Fruit fly (Drosophila melanogaster) whole organism, prepupa: Measurements from ENCODE around the gene CG8372.

Experiments
- CG11902 ChIP-seq: fragments of 200-800 bp; sonication (Bioruptor generic); optimal IDR thresholded peaks from 3 replicates; lab custom pipeline; 2016; ENCODE audit warnings: missing biosample characterization, missing genetic modification characterization
- CG6792 ChIP-seq: fragments of 200-800 bp; sonication (Bioruptor generic); optimal IDR thresholded peaks from 3 replicates; lab custom pipeline; 2016; ENCODE audit warnings: missing biosample characterization, missing genetic modification characterization
- CG6808 ChIP-seq: fragments of 200-800 bp; sonication (Bioruptor generic); optimal IDR thresholded peaks from 3 replicates; lab custom pipeline; 2017; ENCODE audit warnings: missing biosample characterization, missing genetic modification characterization, mild to moderate bottlenecking, moderate library complexity, missing genetic modification reagents
- CG8632 ChIP-seq: fragments of 200-800 bp; sonication (Bioruptor generic); optimal IDR thresholded peaks from 3 replicates; lab custom pipeline; 2016; ENCODE audit warnings: missing biosample characterization, missing genetic modification characterization
- Ets21C ChIP-seq: fragments of 200-800 bp; sonication (Bioruptor generic); optimal IDR thresholded peaks from 3 replicates; lab custom pipeline; 2016; ENCODE audit warnings: missing biosample characterization, missing genetic modification characterization
- Hr38 ChIP-seq: sonication (Bioruptor generic); optimal IDR thresholded peaks from 2 replicates; lab custom pipeline; 2016; ENCODE audit warnings: missing biosample characterization, missing genetic modification characterization
- OdsH ChIP-seq: fragments of 200-800 bp; sonication (Bioruptor generic); optimal IDR thresholded peaks from 3 replicates; lab custom pipeline; 2016; ENCODE audit warnings: missing biosample characterization, missing genetic modification characterization
- Sox102F ChIP-seq: fragments of 200-800 bp; sonication (Bioruptor generic); optimal IDR thresholded peaks from 2 replicates; lab custom pipeline; 2016; ENCODE audit warnings: missing biosample characterization, mild to moderate bottlenecking, missing genetic modification characterization
- Sox14 ChIP-seq: fragments of 200-800 bp; sonication (Bioruptor generic); optimal IDR thresholded peaks from 3 replicates; lab custom pipeline; 2016; ENCODE audit warnings: missing biosample characterization, missing genetic modification characterization
- dac ChIP-seq: fragments of 200-800 bp; sonication (Bioruptor generic); optimal IDR thresholded peaks from 2 replicates; lab custom pipeline; 2017; ENCODE audit warnings: missing biosample characterization, mild to moderate bottlenecking, missing genetic modification characterization
- esn ChIP-seq: fragments of 200-800 bp; sonication (Bioruptor generic); optimal IDR thresholded peaks from 2 replicates; lab custom pipeline; 2016; ENCODE audit warnings: missing biosample characterization, mild to moderate bottlenecking, missing genetic modification characterization, moderate library complexity
- net ChIP-seq: fragments of 200-800 bp; sonication (Bioruptor generic); optimal IDR thresholded peaks from 3 replicates; lab custom pipeline; 2016; ENCODE audit warnings: missing biosample characterization, missing genetic modification characterization
- topi ChIP-seq: fragments of 200-800 bp; sonication (Bioruptor generic); optimal IDR thresholded peaks from 3 replicates; lab custom pipeline; 2016; ENCODE audit warnings: missing biosample characterization, missing genetic modification characterization
- vri ChIP-seq: fragments of 200-800 bp; sonication (Bioruptor generic); optimal IDR thresholded peaks from 3 replicates; lab custom pipeline; 2016; ENCODE audit warnings: missing biosample characterization, mild to moderate bottlenecking, missing genetic modification characterization

The CG8372 gene

DNA sequence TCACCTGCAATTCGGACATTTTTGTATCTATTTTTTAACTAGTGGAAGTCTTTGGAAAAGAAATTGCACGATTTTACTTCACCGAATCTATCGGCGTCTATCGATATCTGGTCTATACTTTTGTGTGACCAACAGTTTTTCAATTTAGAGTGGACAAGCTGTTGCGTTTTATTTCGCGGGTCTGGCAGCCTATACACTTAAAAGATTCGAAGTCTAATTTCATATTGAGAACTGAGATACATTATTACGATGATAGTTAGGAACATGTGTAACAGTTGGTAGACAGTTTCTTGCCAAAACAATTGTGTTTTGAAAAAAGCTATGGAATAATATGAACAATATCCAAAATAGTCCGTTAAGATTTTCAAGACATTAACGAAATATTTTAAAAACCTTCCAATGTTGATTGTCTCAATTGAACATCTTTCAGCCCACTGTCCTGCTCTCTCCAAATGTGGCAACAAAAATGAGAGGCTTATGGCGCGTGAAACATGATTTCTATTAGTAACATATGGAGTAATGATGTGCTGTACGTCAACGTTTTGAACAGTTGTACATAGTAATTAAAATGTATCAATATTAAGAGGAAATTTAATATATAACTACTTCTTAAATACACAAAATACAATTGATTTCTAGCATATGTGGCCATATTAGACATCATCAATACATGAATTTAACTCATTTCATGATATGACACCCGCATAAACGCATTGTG is 50.2 kb downstream of the CG8372 start, which contains the start of gene Acbp1 (continued):
- peak; percentile 98 for TF ChIP-seq net (GFP tag; lab: Kevin White, UChicago)
- TF ChIP-seq dac = peak; percentile 93
- TF ChIP-seq CG6792 (GFP tag; lab: Kevin White, UChicago) = peak; percentile 96
- TF ChIP-seq Hr38 (GFP tag; lab: Kevin White, UChicago) = peak; percentile 69
- peak; percentile 94 for TF ChIP-seq topi (GFP tag; lab: Kevin White, UChicago)
- TF ChIP-seq CG6808 (GFP tag; lab: Kevin White, UChicago) = peak; percentile 97
- TF ChIP-seq OdsH (GFP tag; lab: Kevin White, UChicago) = peak; percentile 94
- TF ChIP-seq Sox102F = peak; percentile 97
- peak; percentile 91 for TF ChIP-seq vri
- peak; percentile 93 for TF ChIP-seq Ets21C (GFP tag; lab: Kevin White, UChicago)
- TF ChIP-seq Sox14 (GFP tag; lab: Kevin White, UChicago) = peak; percentile 97
- peak; percentile 83 for TF ChIP-seq CG11902
- peak; percentile 97 for TF ChIP-seq CG8632 (GFP tag; lab: Kevin White, UChicago)
- peak; percentile 97 for TF ChIP-seq esn (GFP tag; lab: Kevin White, UChicago)
- TF ChIP-seq, all 60 proteins: peak for 60
